Worm (Caenorhabditis elegans): Measurements from ENCODE around the gene cyp-25A2.
A peak's percentile ranks its signal among the peaks of the same experiment; 100 is the strongest.

ce11 chrIII:3786427-3786935, 48.5 kb upstream of the cyp-25A2 start, which contains the start of gene acy-3:
- TF ChIP-seq nhr-11 (tag; optimal IDR thresholded peaks at IDR 0.05): no peak
- TF ChIP-seq pha-4 (tag; optimal IDR thresholded peaks at IDR 0.05): peak; percentile 72
- no peak for TF ChIP-seq jun-1 (tag; optimal IDR thresholded peaks at IDR 0.05)
- TF ChIP-seq sea-2 (GFP tag; optimal IDR thresholded peaks at IDR 0.05): no peak
- TF ChIP-seq unc-62 (GFP tag; optimal IDR thresholded peaks at IDR 0.05): peak; percentile 49
- TF ChIP-seq elt-1 (tag; optimal IDR thresholded peaks at IDR 0.05): no peak
- no peak for TF ChIP-seq nhr-76 (tag; optimal IDR thresholded peaks at IDR 0.05)
- TF ChIP-seq skn-1 (tag; optimal IDR thresholded peaks at IDR 0.05): no peak
- TF ChIP-seq R02D3.7 (tag; optimal IDR thresholded peaks at IDR 0.05): no peak
- no peak for TF ChIP-seq lin-39 (tag; optimal IDR thresholded peaks at IDR 0.05)
- peak; percentile 24 for TF ChIP-seq hmg-11 (tag; optimal IDR thresholded peaks at IDR 0.05)
- TF ChIP-seq lin-15B (tag; optimal IDR thresholded peaks at IDR 0.05): no peak
- TF ChIP-seq tbx-2 (tag; optimal IDR thresholded peaks at IDR 0.05): no peak
